Worm (Caenorhabditis elegans): ENCODE results near the gene K07F5.12.

- TF ChIP-seq snpc-4 (tag; optimal IDR thresholded peaks at IDR 0.05) (no peak), nhr-237 (tag; optimal IDR thresholded peaks at IDR 0.05) (no peak), fkh-2 (tag; optimal IDR thresholded peaks at IDR 0.05) (no peak), nhr-12 (tag; optimal IDR thresholded peaks at IDR 0.05) (no peak), sea-2 (GFP tag; optimal IDR thresholded peaks at IDR 0.05) (no peak), ama-1 (optimal IDR thresholded peaks at IDR 0.05) (no peak), nhr-28 (tag; optimal IDR thresholded peaks at IDR 0.05) (no peak), elt-1 (tag; optimal IDR thresholded peaks at IDR 0.05) (no peak), lin-15B (tag; optimal IDR thresholded peaks at IDR 0.05) (no peak), ceh-9 (tag; optimal IDR thresholded peaks at IDR 0.05) (no peak), nhr-25 (tag; optimal IDR thresholded peaks at IDR 0.05) (no peak)
Measured at ce11 chrIV:9849624-9850023, 6.2 kb upstream of the K07F5.12 start, which contains the start of gene K07F5.8.
